Worm (Caenorhabditis elegans): ENCODE results near the gene C39E9.12.

ce11 chrIV:13121396-13121795 lies 27.6 kb downstream of the C39E9.12 start:
- TF ChIP-seq unc-130 (tag; optimal IDR thresholded peaks at IDR 0.05) (no peak), pag-3 (tag; optimal IDR thresholded peaks at IDR 0.05; ENCODE audit: borderline replicate concordance, insufficient read depth) (no peak), dpl-1 (GFP tag; optimal IDR thresholded peaks at IDR 0.05) (no peak), ceh-82 (tag; optimal IDR thresholded peaks at IDR 0.05) (no peak), elt-3 (tag; optimal IDR thresholded peaks at IDR 0.05) (no peak), nhr-77 (tag; optimal IDR thresholded peaks at IDR 0.05) (no peak), jun-1 (tag; optimal IDR thresholded peaks at IDR 0.05) (no peak), C34B4.2 (tag; optimal IDR thresholded peaks at IDR 0.05) (no peak), fos-1 (tag; optimal IDR thresholded peaks at IDR 0.05) (no peak), ces-1 (GFP tag; optimal IDR thresholded peaks at IDR 0.05) (no peak), nhr-47 (tag; optimal IDR thresholded peaks at IDR 0.05) (no peak), lin-39 (tag; optimal IDR thresholded peaks at IDR 0.05) (no peak), ama-1 (optimal IDR thresholded peaks at IDR 0.05) (no peak)

Data from whole organism, L1 larva.